Worm (Caenorhabditis elegans): ENCODE data around the gene Y43E12A.3.

Gene Y43E12A.3

DNA sequence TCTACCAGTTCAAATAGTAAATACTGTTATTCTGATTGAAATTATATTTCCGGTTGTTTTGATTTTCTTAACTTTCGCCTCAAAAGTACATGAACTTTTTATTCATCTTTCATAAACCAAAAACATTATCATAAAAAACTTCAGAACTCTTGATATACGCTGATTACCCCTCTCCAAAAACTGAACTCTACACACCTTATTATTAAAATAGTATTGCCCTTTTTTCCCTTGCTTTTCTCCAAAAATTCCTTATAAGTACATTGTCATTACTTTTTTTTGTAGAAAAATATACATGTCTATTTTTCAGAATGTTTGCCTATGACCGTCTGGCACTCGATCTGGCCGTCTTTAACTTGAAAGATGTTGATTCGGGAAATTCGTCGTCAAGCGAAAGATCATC, 5.9 kb upstream of the Y43E12A.3 start, which contains the start of gene Y43E12A.2:
Gene Y43E12A.2 (plus strand): TSS at position 301 of the 400 bp plus-strand sequence.
- TF ChIP-seq cnd-1 (tag; optimal IDR thresholded peaks at IDR 0.05) (no peak), mls-2 (tag; optimal IDR thresholded peaks at IDR 0.05) (no peak), pha-4 (tag; optimal IDR thresholded peaks at IDR 0.05) (no peak), lin-13 (tag; optimal IDR thresholded peaks at IDR 0.05) (no peak), nhr-12 (tag; optimal IDR thresholded peaks at IDR 0.05) (no peak), blmp-1 (tag; optimal IDR thresholded peaks at IDR 0.05) (no peak)

DNA sequence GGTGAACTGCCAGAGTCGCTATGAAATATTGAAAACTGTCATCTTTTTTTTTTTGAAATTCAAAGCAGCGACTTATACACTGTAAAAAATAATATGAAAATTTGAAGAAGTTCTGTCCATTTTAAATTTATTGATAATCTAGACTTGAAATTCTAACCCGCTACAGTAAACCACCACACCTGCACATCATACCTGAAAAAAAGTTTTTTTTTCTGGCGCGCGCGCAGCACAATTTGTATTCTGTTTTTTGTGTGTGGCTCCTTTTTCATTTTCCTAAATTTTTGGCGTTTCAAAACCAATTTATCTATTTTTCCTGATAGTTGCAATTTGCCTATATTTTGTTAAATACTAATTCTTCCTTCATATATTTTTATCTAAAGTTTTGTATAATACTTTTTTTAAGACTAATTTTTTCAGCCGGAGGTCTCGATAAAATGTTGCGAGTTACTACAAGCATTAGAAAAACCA, 2.1 kb upstream of the Y43E12A.3 start, which contains the start of gene cyb-2.1:
Gene cyb-2.1 (plus strand): TSS at position 418 of the 468 bp plus-strand sequence.
- TF ChIP-seq ces-1 (GFP tag; optimal IDR thresholded peaks at IDR 0.05), result no peak
- TF ChIP-seq tbx-8 (GFP tag; optimal IDR thresholded peaks at IDR 0.05), result no peak
- TF ChIP-seq elt-1 (tag; optimal IDR thresholded peaks at IDR 0.05; ENCODE audit: borderline replicate concordance, insufficient read depth), result no peak
- no peak for TF ChIP-seq hlh-1 (tag; optimal IDR thresholded peaks at IDR 0.05)
- TF ChIP-seq drap-1 (GFP tag; optimal IDR thresholded peaks at IDR 0.05), result no peak
- TF ChIP-seq cnd-1 (tag; optimal IDR thresholded peaks at IDR 0.05), result no peak
- TF ChIP-seq mls-2 (tag; optimal IDR thresholded peaks at IDR 0.05), result no peak
- no peak for TF ChIP-seq flh-1 (GFP tag; optimal IDR thresholded peaks at IDR 0.05)
- no peak for TF ChIP-seq sptf-1 (tag; optimal IDR thresholded peaks at IDR 0.05)
- TF ChIP-seq nhr-28 (tag; optimal IDR thresholded peaks at IDR 0.05), result no peak
- TF ChIP-seq blmp-1 (tag; optimal IDR thresholded peaks at IDR 0.05), result no peak
- no peak for TF ChIP-seq ceh-43 (GFP tag; optimal IDR thresholded peaks at IDR 0.05)
- no peak for TF ChIP-seq ham-2 (GFP tag; optimal IDR thresholded peaks at IDR 0.05)

DNA sequence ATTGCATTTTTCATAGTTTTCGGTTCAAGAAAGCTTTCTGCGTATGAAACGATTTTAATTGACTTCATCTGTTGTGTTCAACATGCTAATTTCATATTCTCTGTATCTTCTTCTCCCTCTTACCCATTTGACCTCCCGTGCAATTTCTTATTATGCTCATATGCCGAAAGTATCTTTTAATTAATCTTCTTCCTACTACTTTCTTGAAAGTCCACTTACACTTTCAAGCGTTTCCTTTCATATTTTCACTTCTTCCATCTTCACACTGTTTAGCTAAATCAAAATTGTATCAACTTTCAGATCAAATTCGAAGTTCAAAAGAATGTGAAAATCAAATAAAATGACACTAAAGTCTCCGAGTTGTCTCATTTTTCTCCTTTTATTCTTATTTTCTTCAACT, 3.0 kb downstream of the Y43E12A.3 start, which contains the start of gene F13H10.5:
Gene F13H10.5 (plus strand): TSS at position 301 of the 400 bp plus-strand sequence.
- TF ChIP-seq unc-39 (tag; optimal IDR thresholded peaks at IDR 0.05) (no peak), flh-1 (GFP tag; optimal IDR thresholded peaks at IDR 0.05) (no peak), cnd-1 (tag; optimal IDR thresholded peaks at IDR 0.05) (no peak), lin-32 (GFP tag; optimal IDR thresholded peaks at IDR 0.05) (no peak), ceh-39 (tag; optimal IDR thresholded peaks at IDR 0.05) (no peak), elt-3 (tag; optimal IDR thresholded peaks at IDR 0.05) (no peak), sptf-1 (tag; optimal IDR thresholded peaks at IDR 0.05) (no peak), nhr-12 (tag; optimal IDR thresholded peaks at IDR 0.05) (no peak), mab-5 (tag; optimal IDR thresholded peaks at IDR 0.05) (no peak), lsy-2 (tag; optimal IDR thresholded peaks at IDR 0.05) (no peak), nhr-2 (tag; optimal IDR thresholded peaks at IDR 0.05) (no peak), lin-13 (tag; optimal IDR thresholded peaks at IDR 0.05) (no peak)

DNA sequence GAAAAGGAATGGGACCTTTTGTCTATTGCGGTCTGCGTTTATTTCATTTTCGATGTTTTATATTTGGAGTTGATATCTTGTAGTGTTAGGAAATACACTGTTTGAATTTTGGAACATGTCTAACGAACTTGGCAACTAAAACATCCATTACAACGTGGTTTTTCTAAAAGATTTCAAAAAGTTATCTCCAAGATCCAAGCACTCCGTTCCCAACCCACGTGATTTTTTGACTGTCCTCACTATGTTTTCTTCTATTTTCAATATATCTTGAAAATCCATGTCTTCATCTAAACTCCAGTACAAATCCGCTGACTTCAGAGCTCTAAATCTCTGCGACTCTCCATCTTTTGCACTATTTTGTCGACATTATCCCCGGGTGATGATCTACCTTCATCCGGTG, 13.9 kb downstream of the Y43E12A.3 start, which contains the start of gene F13H10.9:
Gene F13H10.9 (plus strand): TSS at position 301 of the 400 bp plus-strand sequence.
- TF ChIP-seq unc-120 (tag; optimal IDR thresholded peaks at IDR 0.05; ENCODE audit: poor library complexity, severe bottlenecking), result no peak
- TF ChIP-seq nhr-76 (tag; optimal IDR thresholded peaks at IDR 0.05), result no peak
- no peak for TF ChIP-seq ces-1 (GFP tag; optimal IDR thresholded peaks at IDR 0.05)
- TF ChIP-seq snpc-4 (tag; optimal IDR thresholded peaks at IDR 0.05), result no peak
- no peak for TF ChIP-seq ham-2 (GFP tag; optimal IDR thresholded peaks at IDR 0.05)
- no peak for TF ChIP-seq lin-32 (GFP tag; optimal IDR thresholded peaks at IDR 0.05)
- TF ChIP-seq elt-1 (tag; optimal IDR thresholded peaks at IDR 0.05; ENCODE audit: borderline replicate concordance, insufficient read depth), result no peak
- TF ChIP-seq unc-62 (GFP tag; optimal IDR thresholded peaks at IDR 0.05), result no peak

DNA sequence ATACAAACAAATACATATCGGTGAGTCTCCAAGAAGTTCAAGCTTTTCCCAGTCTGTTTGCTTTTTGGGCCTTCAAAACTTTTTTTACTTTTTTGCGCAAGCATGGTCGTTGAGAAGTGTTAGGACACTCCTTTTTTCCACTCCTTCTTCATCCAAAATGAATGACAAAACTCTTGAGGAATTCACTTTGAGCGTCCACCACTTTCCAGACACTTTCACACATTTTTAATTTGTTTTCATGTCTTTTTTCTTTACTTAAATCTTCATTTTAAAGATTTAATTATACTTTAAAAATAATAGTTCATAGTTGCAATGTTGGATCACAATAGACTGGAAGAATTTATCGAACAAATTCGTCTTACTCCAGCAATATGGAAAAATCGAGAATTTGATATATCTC, 16.6 kb downstream of the Y43E12A.3 start, which contains the start of gene F13H10.1:
Gene F13H10.1 (plus strand): TSS at position 301 of the 400 bp plus-strand sequence.
- TF ChIP-seq hlh-1 (tag; optimal IDR thresholded peaks at IDR 0.05), result no peak
- TF ChIP-seq pha-4 (tag; optimal IDR thresholded peaks at IDR 0.05), result no peak
- no peak for TF ChIP-seq lin-13 (tag; optimal IDR thresholded peaks at IDR 0.05)
- no peak for TF ChIP-seq bed-3 (GFP tag; optimal IDR thresholded peaks at IDR 0.05)
- TF ChIP-seq elt-3 (tag; optimal IDR thresholded peaks at IDR 0.05), result no peak
- no peak for TF ChIP-seq nhr-2 (tag; optimal IDR thresholded peaks at IDR 0.05)
- TF ChIP-seq unc-39 (tag; optimal IDR thresholded peaks at IDR 0.05), result no peak
- TF ChIP-seq mls-2 (tag; optimal IDR thresholded peaks at IDR 0.05), result no peak
- TF ChIP-seq mep-1 (tag; optimal IDR thresholded peaks at IDR 0.05), result no peak
- TF ChIP-seq ztf-11 (tag; optimal IDR thresholded peaks at IDR 0.05), result no peak
